Worm (Caenorhabditis elegans): ENCODE results near the gene F53C11.5.

Gene F53C11.5

DNA sequence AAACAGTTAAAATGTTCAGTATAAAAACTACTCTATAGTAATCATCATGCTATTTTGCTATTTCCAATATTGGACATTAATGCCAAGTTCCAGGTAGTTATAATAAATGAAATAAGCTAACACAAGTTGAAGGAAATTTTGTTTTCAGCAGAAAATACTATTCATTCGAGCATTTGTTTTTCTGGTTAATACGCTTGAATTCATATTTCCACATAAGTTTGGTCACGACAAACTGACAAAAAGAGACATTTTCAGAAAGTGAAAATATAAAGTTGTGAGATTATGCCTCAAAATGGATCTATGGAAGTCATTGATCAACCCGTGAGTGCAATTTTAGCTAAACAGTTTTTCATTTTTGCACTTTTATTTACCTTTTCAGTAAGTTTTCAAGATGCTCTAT lies 57.8 kb downstream of the F53C11.5 start, which contains the start of gene srx-131:
TSS of gene srx-131 (plus strand) at position 301 of the 400 bp plus-strand sequence.
- TF ChIP-seq him-1 (tag; optimal IDR thresholded peaks at IDR 0.05) (no peak), W03F9.2 (tag; optimal IDR thresholded peaks at IDR 0.05) (no peak), dao-5 (tag; optimal IDR thresholded peaks at IDR 0.05) (no peak)

Measured in whole organism, L4/young adult.